Worm (Caenorhabditis elegans): ENCODE measurements around the gene tat-2.

DNA sequence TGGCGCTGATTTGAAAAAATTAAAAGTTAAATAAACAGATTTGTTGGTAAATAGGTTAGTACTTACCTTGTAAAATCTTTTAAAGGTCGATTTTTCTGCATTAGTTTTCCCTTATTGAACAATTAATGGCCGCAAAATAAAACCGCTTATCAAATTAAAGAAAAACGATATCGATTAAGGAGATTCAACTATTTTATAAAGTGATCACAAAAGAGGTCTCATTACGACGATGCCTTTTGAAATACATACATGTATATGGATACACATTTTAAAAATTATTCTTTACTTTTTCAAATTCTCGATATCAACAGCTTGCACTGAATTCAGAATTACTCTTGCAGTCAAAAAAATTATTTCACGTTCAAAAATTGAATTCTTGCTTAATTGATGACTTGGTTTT, 11.9 kb upstream of the tat-2 start, which contains the start of gene Y17G9A.3:
- TF ChIP-seq blmp-1 (tag; optimal IDR thresholded peaks at IDR 0.05; ENCODE audit: insufficient read depth) (no peak), egl-27 (tag; optimal IDR thresholded peaks at IDR 0.05) (no peak), skn-1 (tag; optimal IDR thresholded peaks at IDR 0.05) (no peak), nhr-10 (tag; optimal IDR thresholded peaks at IDR 0.05) (no peak), snpc-4 (tag; optimal IDR thresholded peaks at IDR 0.05) (no peak), unc-62 (GFP tag; optimal IDR thresholded peaks at IDR 0.05) (no peak), ztf-11 (tag; optimal IDR thresholded peaks at IDR 0.05) (no peak), fos-1 (tag; optimal IDR thresholded peaks at IDR 0.05) (no peak)
